Fruit fly (Drosophila melanogaster) whole organism, embryonic: ENCODE data around the gene LysD.

Source experiments
- Adf1 ChIP-seq: fragments of 200-800 bp; sonication (Bioruptor generic); IDR thresholded peaks from 2 replicates; pipeline ENCODE4 v1.3.6; 2022; ENCODE audit warnings: missing biosample characterization, missing genetic modification characterization
- Awh ChIP-seq: fragments of 200-800 bp; sonication (Bioruptor generic); IDR thresholded peaks from 2 replicates; pipeline ENCODE4, ENCODE4 v1.3.6; 2022; ENCODE audit warnings: missing biosample characterization, missing genetic modification characterization
- CG10209 ChIP-seq: fragments of 200-800 bp; sonication (Bioruptor generic); optimal IDR thresholded peaks from 3 replicates; lab custom pipeline; 2017; ENCODE audit warnings: missing biosample characterization, mild to moderate bottlenecking, missing genetic modification characterization, missing genetic modification reagents
- CG1024 ChIP-seq: fragments of 200-800 bp; sonication (Bioruptor generic); IDR thresholded peaks from 2 replicates; pipeline ENCODE4 v1.3.6; 2022; ENCODE audit warnings: missing biosample characterization, missing genetic modification characterization
- CG10274 ChIP-seq: fragments of 200-800 bp; sonication (Bioruptor generic); optimal IDR thresholded peaks from 3 replicates; lab custom pipeline; 2017; ENCODE audit warnings: missing biosample characterization, mild to moderate bottlenecking, missing genetic modification characterization
- CG10654 ChIP-seq: fragments of 200-800 bp; sonication (Bioruptor generic); optimal IDR thresholded peaks from 2 replicates; lab custom pipeline; 2016; ENCODE audit warnings: missing biosample characterization, missing genetic modification characterization
- CG11398 ChIP-seq: fragments of 200-800 bp; sonication (Bioruptor generic); optimal IDR thresholded peaks from 2 replicates; lab custom pipeline; 2016; ENCODE audit warnings: missing biosample characterization, missing genetic modification characterization
- CG11456 ChIP-seq: fragments of 200-800 bp; sonication (Bioruptor generic); IDR thresholded peaks from 3 replicates; pipeline ENCODE4 v1.3.6; 2022; ENCODE audit warnings: missing biosample characterization, missing genetic modification characterization
- CG12659 ChIP-seq: fragments of 200-800 bp; sonication (Bioruptor generic); optimal IDR thresholded peaks from 3 replicates; lab custom pipeline; 2017; ENCODE audit warnings: mild to moderate bottlenecking, missing biosample characterization, missing genetic modification reagents, missing genetic modification characterization
- CG16815 ChIP-seq: fragments of 200-800 bp; sonication (Bioruptor generic); optimal IDR thresholded peaks from 3 replicates; lab custom pipeline; 2017; ENCODE audit warnings: missing biosample characterization, mild to moderate bottlenecking, missing genetic modification characterization
- CG17359 ChIP-seq: fragments of 200-800 bp; sonication (Bioruptor generic); optimal IDR thresholded peaks from 3 replicates; lab custom pipeline; 2018; ENCODE audit warnings: missing biosample characterization, mild to moderate bottlenecking, missing genetic modification characterization, moderate library complexity
- CG2116 ChIP-seq: fragments of 200-800 bp; sonication (Bioruptor generic); optimal IDR thresholded peaks from 3 replicates; lab custom pipeline; 2018; ENCODE audit warnings: missing biosample characterization, mild to moderate bottlenecking, missing genetic modification characterization
- CG2120 ChIP-seq: fragments of 200-800 bp; sonication (Bioruptor generic); optimal IDR thresholded peaks from 3 replicates; lab custom pipeline; 2016; ENCODE audit warnings: missing biosample characterization, missing genetic modification characterization
- CG2199 ChIP-seq: fragments of 200-800 bp; sonication (Bioruptor generic); IDR thresholded peaks from 3 replicates; pipeline ENCODE4 v1.3.6; 2022; ENCODE audit warnings: missing biosample characterization, missing genetic modification characterization
- CG2875 ChIP-seq: fragments of 200-800 bp; sonication (Bioruptor generic); optimal IDR thresholded peaks from 2 replicates; lab custom pipeline; 2017; ENCODE audit warnings: missing biosample characterization, mild to moderate bottlenecking, missing genetic modification characterization, missing genetic modification reagents
- CG30431 ChIP-seq: fragments of 200-800 bp; sonication (Bioruptor generic); optimal IDR thresholded peaks from 2 replicates; lab custom pipeline; 2017; ENCODE audit warnings: missing biosample characterization, missing genetic modification characterization
- CG31224 ChIP-seq: fragments of 200-800 bp; sonication (Bioruptor generic); IDR thresholded peaks from 2 replicates; pipeline ENCODE4 v1.3.6; 2022; ENCODE audit warnings: missing biosample characterization, missing genetic modification characterization
- CG3847 ChIP-seq: fragments of 200-800 bp; sonication (Bioruptor generic); IDR thresholded peaks from 2 replicates; pipeline ENCODE4 v1.3.6; 2022; ENCODE audit warnings: missing biosample characterization, missing genetic modification characterization
- CG4360 ChIP-seq: fragments of 200-800 bp; sonication (Bioruptor generic); IDR thresholded peaks from 2 replicates; pipeline ENCODE4 v1.3.6; 2022; ENCODE audit warnings: missing biosample characterization, missing genetic modification characterization
- CG4707 ChIP-seq: fragments of 200-800 bp; sonication (Bioruptor generic); optimal IDR thresholded peaks from 2 replicates; lab custom pipeline; 2018; ENCODE audit warnings: missing biosample characterization, mild to moderate bottlenecking, missing genetic modification characterization, moderate library complexity
- CG4854 ChIP-seq: fragments of 200-800 bp; sonication (Bioruptor generic); optimal IDR thresholded peaks from 2 replicates; lab custom pipeline; 2016; ENCODE audit warnings: missing biosample characterization, missing genetic modification characterization, inconsistent platforms
- CG5953 ChIP-seq: fragments of 200-800 bp; sonication (Bioruptor generic); IDR thresholded peaks from 2 replicates; pipeline ENCODE4 v1.3.6; 2022; ENCODE audit warnings: missing biosample characterization, missing genetic modification characterization
- CG7745 ChIP-seq: fragments of 200-800 bp; sonication (Bioruptor generic); optimal IDR thresholded peaks from 2 replicates; lab custom pipeline; 2018; ENCODE audit warnings: missing biosample characterization, mild to moderate bottlenecking, missing genetic modification characterization, moderate library complexity
- CG9797 ChIP-seq: fragments of 200-800 bp; sonication (Bioruptor generic); optimal IDR thresholded peaks from 3 replicates; lab custom pipeline; 2018; ENCODE audit warnings: missing biosample characterization, mild to moderate bottlenecking, missing genetic modification characterization
- Dbx ChIP-seq: fragments of 200-800 bp; sonication (Bioruptor generic); IDR thresholded peaks from 3 replicates; pipeline ENCODE4 v1.3.6; 2022; ENCODE audit warnings: missing biosample characterization, missing genetic modification characterization
- GATAe ChIP-seq: fragments of 200-800 bp; sonication (Bioruptor generic); conservative IDR thresholded peaks from 2 replicates; pipeline ENCODE4 v1.3.6; 2022; ENCODE audit warnings: missing biosample characterization, missing genetic modification characterization
- H2.0 ChIP-seq: fragments of 200-800 bp; sonication (Bioruptor generic); IDR thresholded peaks from 2 replicates; pipeline ENCODE4 v1.3.6; 2022; ENCODE audit warnings: missing biosample characterization, missing genetic modification characterization
- HmgD ChIP-seq: fragments of 200-800 bp; sonication (Bioruptor generic); optimal IDR thresholded peaks from 3 replicates; lab custom pipeline; 2016; ENCODE audit warnings: missing biosample characterization, missing genetic modification characterization
- Hr39 ChIP-seq: fragments of >200 bp; optimal IDR thresholded peaks from 2 replicates; lab custom pipeline; 2017
- Lpt ChIP-seq: fragments of >200 bp; optimal IDR thresholded peaks from 2 replicates; lab custom pipeline; 2018; ENCODE audit warnings: missing biosample characterization, missing genetic modification characterization
- NfI ChIP-seq: fragments of 200-800 bp; sonication (Bioruptor generic); optimal IDR thresholded peaks from 3 replicates; lab custom pipeline; 2018; ENCODE audit warnings: missing biosample characterization, mild to moderate bottlenecking, missing genetic modification characterization, moderate library complexity
- Sin3A ChIP-seq: fragments of >200 bp; optimal IDR thresholded peaks from 2 replicates; lab custom pipeline; 2018
- Sry-β ChIP-seq: fragments of 200-800 bp; sonication (Bioruptor generic); optimal IDR thresholded peaks from 2 replicates; lab custom pipeline; 2018; ENCODE audit warnings: missing biosample characterization, mild to moderate bottlenecking, missing genetic modification characterization, moderate library complexity
- Taf1 ChIP-seq: fragments of 200-800 bp; sonication (Bioruptor generic); IDR thresholded peaks from 2 replicates; pipeline ENCODE4 v1.3.6; 2022; ENCODE audit warnings: missing biosample characterization, missing genetic modification characterization
- Vsx1 ChIP-seq: fragments of 200-800 bp; sonication (Bioruptor generic); optimal IDR thresholded peaks from 2 replicates; lab custom pipeline; 2017; ENCODE audit warnings: missing biosample characterization, mild to moderate bottlenecking, missing genetic modification characterization, missing genetic modification reagents
- croc ChIP-seq: fragments of 200-800 bp; sonication (Bioruptor generic); conservative IDR thresholded peaks from 3 replicates; pipeline ENCODE4 v1.3.6; 2022; ENCODE audit warnings: missing biosample characterization, missing genetic modification characterization
- da ChIP-seq: fragments of 200-800 bp; sonication (Bioruptor generic); optimal IDR thresholded peaks from 2 replicates; lab custom pipeline; 2016; ENCODE audit warnings: missing biosample characterization, missing genetic modification characterization
- ftz-f1 ChIP-seq: fragments of 200-800 bp; sonication (Bioruptor generic); optimal IDR thresholded peaks from 2 replicates; lab custom pipeline; 2016; ENCODE audit warnings: missing biosample characterization, missing genetic modification characterization
- pnt ChIP-seq: fragments of 200-800 bp; sonication (Bioruptor generic); optimal IDR thresholded peaks from 3 replicates; lab custom pipeline; 2016; ENCODE audit warnings: missing biosample characterization, missing genetic modification characterization
- prd ChIP-seq, 3 experiments: fragments of >200 bp in 2 of 3; fragments of 200-800 bp in 1 of 3; sonication (Bioruptor generic) in 1 of 3; optimal IDR thresholded peaks in 2 of 3; IDR thresholded peaks in 1 of 3; 2 replicates in 2 of 3; 3 replicates in 1 of 3; pipeline versions ENCODE4 v1.3.6 to Lab custom; 2017 to 2022; ENCODE audit warnings: missing biosample characterization in 1 of 3, missing genetic modification characterization in 1 of 3
- repo ChIP-seq: fragments of 200-800 bp; sonication (Bioruptor generic); optimal IDR thresholded peaks from 2 replicates; lab custom pipeline; 2016; ENCODE audit warnings: missing biosample characterization, missing genetic modification characterization
- ro ChIP-seq: fragments of 200-800 bp; sonication (Bioruptor generic); IDR thresholded peaks from 2 replicates; pipeline ENCODE4 v1.3.6; 2022; ENCODE audit warnings: missing biosample characterization, missing genetic modification characterization
- run ChIP-seq: fragments of 200-800 bp; sonication (Bioruptor generic); optimal IDR thresholded peaks from 3 replicates; lab custom pipeline; 2018; ENCODE audit warnings: missing biosample characterization, mild to moderate bottlenecking, missing genetic modification characterization
- sens-2 ChIP-seq: fragments of 200-800 bp; sonication (Bioruptor generic); IDR thresholded peaks from 2 replicates; pipeline ENCODE4 v1.3.6; 2022; ENCODE audit warnings: missing biosample characterization, missing genetic modification characterization
- slbo ChIP-seq: fragments of 200-800 bp; sonication (Bioruptor generic); IDR thresholded peaks from 2 replicates; pipeline ENCODE4 v1.3.6; 2022; ENCODE audit warnings: missing biosample characterization, missing genetic modification characterization
- sna ChIP-seq: fragments of 200-800 bp; sonication (Bioruptor generic); IDR thresholded peaks from 2 replicates; pipeline ENCODE4 v1.3.6; 2022; ENCODE audit warnings: missing biosample characterization, missing genetic modification characterization; ENCODE audit not compliant: partially characterized antibody
- ssp ChIP-seq: fragments of 200-800 bp; sonication (Bioruptor generic); IDR thresholded peaks from 2 replicates; pipeline ENCODE4 v1.3.6; 2022; ENCODE audit warnings: missing biosample characterization, missing genetic modification characterization
- tio ChIP-seq: fragments of 200-800 bp; sonication (Bioruptor generic); optimal IDR thresholded peaks from 2 replicates; lab custom pipeline; 2017; ENCODE audit warnings: missing biosample characterization, missing genetic modification characterization, inconsistent platforms
- toy ChIP-seq: fragments of 200-800 bp; sonication (Bioruptor generic); IDR thresholded peaks from 2 replicates; pipeline ENCODE4 v1.3.6; 2022; ENCODE audit warnings: missing biosample characterization, missing genetic modification characterization
- vfl ChIP-seq: fragments of 200-800 bp; sonication (Bioruptor generic); optimal IDR thresholded peaks from 2 replicates; lab custom pipeline; 2016; ENCODE audit warnings: missing biosample characterization, missing genetic modification characterization
- vnd ChIP-seq: fragments of 200-800 bp; sonication (Bioruptor generic); IDR thresholded peaks from 3 replicates; pipeline ENCODE4 v1.3.6; 2022; ENCODE audit warnings: missing biosample characterization, missing genetic modification characterization; ENCODE audit not compliant: partially characterized antibody
- zf30C ChIP-seq: fragments of 200-800 bp; sonication (Bioruptor generic); optimal IDR thresholded peaks from 3 replicates; lab custom pipeline; 2018; ENCODE audit warnings: missing biosample characterization, mild to moderate bottlenecking, missing genetic modification characterization

Gene LysD

DNA sequence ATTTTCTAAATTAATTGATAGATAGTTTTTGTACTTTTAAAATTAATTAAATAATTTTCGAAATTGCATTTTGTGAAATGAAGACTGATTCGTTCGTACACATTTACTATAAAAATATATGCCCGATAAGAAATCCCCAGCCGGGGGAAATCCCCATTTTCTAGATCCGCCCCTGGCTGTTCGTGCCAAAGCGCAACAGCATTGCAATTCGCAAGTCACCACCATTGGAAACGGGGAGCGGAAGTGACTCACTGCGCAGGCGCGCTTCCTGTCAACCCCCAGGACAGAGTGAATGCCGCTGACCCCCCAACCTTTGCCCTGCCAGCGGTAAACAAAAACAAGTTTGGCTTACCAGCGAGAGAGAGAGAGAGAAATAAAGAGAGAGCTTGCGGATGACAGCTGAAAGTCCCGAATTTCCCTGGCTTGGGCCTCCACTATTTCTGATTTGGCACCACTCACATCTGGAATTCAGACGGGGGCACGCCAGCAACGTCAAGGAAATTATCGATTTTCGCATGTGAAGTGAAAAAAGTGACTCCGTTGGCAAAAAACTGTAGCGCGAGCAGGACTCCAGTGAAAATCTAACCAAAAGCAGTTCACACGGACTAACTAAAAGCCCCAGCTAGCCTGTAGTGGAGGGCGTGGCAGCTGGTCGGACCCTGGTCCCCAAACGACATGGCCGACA, 15.0 kb downstream of the LysD start, which contains the start of gene Aplip1 (continued):
- TF ChIP-seq ssp (GFP tag; lab: Robert Waterston, UW) (no peak), CG10274 (GFP tag; lab: Kevin White, UChicago) (no peak), CG1024 (GFP tag; lab: Robert Waterston, UW) (no peak), CG4707 (no peak), Adf1 (GFP tag; lab: Robert Waterston, UW) (no peak), Lpt (GFP tag; lab: Kevin White, UChicago) (no peak), da (GFP tag; lab: Kevin White, UChicago) (no peak), CG30431 (GFP tag; lab: Kevin White, UChicago) (no peak), H2.0 (GFP tag; lab: Robert Waterston, UW) (no peak), CG3847 (GFP tag; lab: Robert Waterston, UW) (no peak), Sin3A (lab: Kevin White, UChicago) (no peak), toy (GFP tag; lab: Robert Waterston, UW) (no peak), CG17359 (no peak), CG11456 (GFP tag; lab: Robert Waterston, UW) (0 out of 3 replicates have a peak, but pooled peaks have one; percentile 61), sens-2 (GFP tag; lab: Robert Waterston, UW) (no peak), CG10654 (GFP tag; lab: Kevin White, UChicago) (no peak), croc (no peak), repo (GFP tag; lab: Kevin White, UChicago) (no peak), CG2116 (no peak), Hr39 (no peak), CG10209 (no peak), CG31224 (no peak), ro (no peak), Dbx (GFP tag; lab: Robert Waterston, UW) (no peak), CG12659 (GFP tag; lab: Kevin White, UChicago) (no peak), CG2875 (no peak), CG16815 (GFP tag; lab: Kevin White, UChicago) (no peak), CG2199 (GFP tag; lab: Robert Waterston, UW) (no peak), CG9797 (GFP tag; lab: Kevin White, UChicago) (no peak), Sry-β (GFP tag; lab: Kevin White, UChicago) (no peak), zf30C (no peak), GATAe (GFP tag; lab: Robert Waterston, UW) (no peak), HmgD (GFP tag; lab: Kevin White, UChicago) (no peak), CG2120 (GFP tag; lab: Kevin White, UChicago) (peak; percentile 46), sna (no peak), CG4854 (GFP tag; lab: Kevin White, UChicago) (no peak), vfl (GFP tag; lab: Kevin White, UChicago) (no peak), prd (optimal IDR thresholded peaks at IDR 0.05; lab: Kevin White, UChicago) (no peak), prd (GFP tag; IDR thresholded peaks at IDR 0.05; lab: Robert Waterston, UW) (0 out of 3 replicates have a peak, but pooled peaks have one; percentile 32), CG11398 (GFP tag; lab: Kevin White, UChicago) (no peak), ftz-f1 (GFP tag; lab: Kevin White, UChicago) (no peak), vnd (GFP tag; lab: Robert Waterston, UW) (no peak), pnt (no peak), Vsx1 (GFP tag; lab: Kevin White, UChicago) (no peak), tio (GFP tag; lab: Kevin White, UChicago) (no peak), CG7745 (no peak), NfI (GFP tag; lab: Kevin White, UChicago) (no peak), Awh (GFP tag; lab: Robert Waterston, UW) (no peak), Taf1 (GFP tag; lab: Robert Waterston, UW) (no peak), run (tag; lab: Kevin White, UChicago) (no peak), CG4360 (GFP tag; lab: Robert Waterston, UW) (no peak), slbo (peak; percentile 8; the same call in 1 of the 2 replicates), CG5953 (GFP tag; lab: Robert Waterston, UW) (no peak)
